Worm (Caenorhabditis elegans) whole organism, L2 larva: ENCODE data around the gene Y50D4C.5.

ENCODE experiments used
- egl-27 ChIP-seq: sonication (generic microtip); optimal IDR thresholded peaks from 3 replicates; lab custom pipeline; 2017; ENCODE audit warnings: missing biosample characterization, missing genetic modification reagents, missing genetic modification characterization
- nhr-77 ChIP-seq: fragments of 150-350 bp; optimal IDR thresholded peaks from 2 replicates; lab custom pipeline; 2014; ENCODE audit warnings: missing biosample characterization, missing genetic modification characterization

DNA sequence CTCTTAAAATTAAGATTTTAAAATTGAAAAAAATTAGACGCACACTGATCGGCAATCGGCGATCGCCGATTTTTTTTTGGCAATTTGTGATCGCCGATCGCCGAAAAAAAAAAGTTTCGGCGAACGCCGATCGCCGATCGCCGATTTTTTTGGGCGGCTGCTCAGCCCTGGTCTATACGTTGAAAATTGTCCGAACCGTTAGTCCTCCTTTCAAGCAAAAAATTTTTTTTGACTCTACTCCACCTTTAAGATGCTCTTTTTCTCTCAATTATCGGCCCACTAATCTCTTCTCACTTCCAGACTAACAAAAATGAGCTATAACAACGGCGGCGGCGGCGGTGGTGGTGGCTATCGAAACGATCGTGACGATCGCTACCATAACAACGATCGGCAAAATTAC, 5.0 kb upstream of the Y50D4C.5 start, which contains the start of gene ergo-1:
- TF ChIP-seq nhr-77 (tag; lab: Kevin White, UChicago) (no peak), egl-27 (no peak)
